Worm (Caenorhabditis elegans) whole organism, L2 larva: ENCODE results near the gene T07D1.3.

Source experiments
- C34F6.9 ChIP-seq: fragments of 150-350 bp; optimal IDR thresholded peaks from 2 replicates; lab custom pipeline; 2014; ENCODE audit warnings: missing biosample characterization, missing genetic modification characterization
- F13H6.1 ChIP-seq: sonication (generic microtip); optimal IDR thresholded peaks from 2 replicates; lab custom pipeline; 2016; ENCODE audit warnings: missing genetic modification characterization, missing compliant biosample characterization
- R02D3.7 ChIP-seq: fragments of 150-350 bp; optimal IDR thresholded peaks from 2 replicates; lab custom pipeline; 2014; ENCODE audit warnings: missing biosample characterization, missing genetic modification characterization
- Y55F3AM.14 ChIP-seq: fragments of 200-800 bp; sonication (Bioruptor generic); optimal IDR thresholded peaks from 2 replicates; lab custom pipeline; 2018; ENCODE audit warnings: mild to moderate bottlenecking, missing genetic modification characterization, missing compliant biosample characterization
- ZK546.5 ChIP-seq: sonication (generic microtip); optimal IDR thresholded peaks from 2 replicates; lab custom pipeline; 2017; ENCODE audit warnings: missing biosample characterization, missing genetic modification characterization
- alr-1 ChIP-seq: fragments of 150-350 bp; optimal IDR thresholded peaks from 2 replicates; lab custom pipeline; 2014; ENCODE audit warnings: missing biosample characterization, missing genetic modification characterization
- aly-2 ChIP-seq: fragments of 150-350 bp; optimal IDR thresholded peaks from 2 replicates; lab custom pipeline; 2014; ENCODE audit warnings: missing biosample characterization, missing genetic modification characterization
- ama-1 ChIP-seq: fragments of 150-350 bp; optimal IDR thresholded peaks from 2 replicates; lab custom pipeline; 2018; ENCODE audit warnings: inconsistent platforms
- ceh-16 ChIP-seq: fragments of 150-350 bp; optimal IDR thresholded peaks from 2 replicates; lab custom pipeline; 2014; ENCODE audit warnings: missing biosample characterization, missing genetic modification characterization
- crh-2 ChIP-seq: sonication (generic microtip); optimal IDR thresholded peaks from 2 replicates; lab custom pipeline; 2017; ENCODE audit warnings: missing biosample characterization, missing genetic modification characterization
- egl-27 ChIP-seq: sonication (generic microtip); optimal IDR thresholded peaks from 3 replicates; lab custom pipeline; 2017; ENCODE audit warnings: missing biosample characterization, missing genetic modification reagents, missing genetic modification characterization
- elt-1 ChIP-seq: fragments of 150-350 bp; optimal IDR thresholded peaks from 2 replicates; lab custom pipeline; 2014; ENCODE audit warnings: missing biosample characterization, missing genetic modification characterization
- elt-3 ChIP-seq: sonication (generic microtip); optimal IDR thresholded peaks from 2 replicates; lab custom pipeline; 2017; ENCODE audit warnings: missing biosample characterization, missing genetic modification characterization
- fos-1 ChIP-seq: fragments of 150-350 bp; optimal IDR thresholded peaks from 2 replicates; lab custom pipeline; 2014; ENCODE audit warnings: missing biosample characterization, missing genetic modification characterization
- gmeb-1 ChIP-seq: fragments of 150-350 bp; optimal IDR thresholded peaks from 2 replicates; lab custom pipeline; 2014; ENCODE audit warnings: missing biosample characterization, missing genetic modification characterization
- lin-11 ChIP-seq: fragments of 150-350 bp; sonication (generic microtip); optimal IDR thresholded peaks from 2 replicates; lab custom pipeline; 2014; ENCODE audit warnings: missing biosample characterization, missing genetic modification characterization, inconsistent platforms, mixed read lengths
- lin-13 ChIP-seq: fragments of 150-350 bp; optimal IDR thresholded peaks from 2 replicates; lab custom pipeline; 2014; ENCODE audit warnings: missing biosample characterization, missing genetic modification reagents, missing genetic modification characterization
- lsy-2 ChIP-seq, 2 experiments: fragments of 150-350 bp in 1 of 2; sonication (generic microtip) in 1 of 2; optimal IDR thresholded peaks; 2 replicates each; lab custom pipeline; 2014 to 2017; ENCODE audit warnings: missing biosample characterization in 2 of 2, missing genetic modification characterization in 2 of 2
- mab-5 ChIP-seq: fragments of 150-350 bp; optimal IDR thresholded peaks from 2 replicates; lab custom pipeline; 2014; ENCODE audit warnings: missing biosample characterization, missing genetic modification characterization
- mbf-1 ChIP-seq: sonication (generic microtip); optimal IDR thresholded peaks from 2 replicates; lab custom pipeline; 2017; ENCODE audit warnings: missing biosample characterization, missing genetic modification characterization
- mdl-1 ChIP-seq, 2 experiments: fragments of 150-350 bp in 1 of 2; sonication (generic microtip) in 1 of 2; optimal IDR thresholded peaks; 2 replicates each; lab custom pipeline; 2017; ENCODE audit warnings: missing biosample characterization in 2 of 2, missing genetic modification characterization in 2 of 2
- nhr-10 ChIP-seq: sonication (generic microtip); optimal IDR thresholded peaks from 2 replicates; lab custom pipeline; 2017; ENCODE audit warnings: missing biosample characterization, missing genetic modification characterization
- nhr-129 ChIP-seq: fragments of 150-350 bp; optimal IDR thresholded peaks from 2 replicates; lab custom pipeline; 2014; ENCODE audit warnings: missing biosample characterization, missing genetic modification characterization
- nhr-21 ChIP-seq: fragments of 150-350 bp; optimal IDR thresholded peaks from 2 replicates; lab custom pipeline; 2014; ENCODE audit warnings: missing biosample characterization, missing genetic modification characterization
- nhr-23 ChIP-seq: fragments of 150-350 bp; optimal IDR thresholded peaks from 2 replicates; lab custom pipeline; 2014; ENCODE audit warnings: missing biosample characterization, missing genetic modification reagents, missing genetic modification characterization
- nhr-25 ChIP-seq: fragments of 150-350 bp; sonication (generic microtip); optimal IDR thresholded peaks from 3 replicates; lab custom pipeline; 2014; ENCODE audit warnings: missing biosample characterization, missing genetic modification characterization
- nhr-6 ChIP-seq: fragments of 150-350 bp; optimal IDR thresholded peaks from 2 replicates; lab custom pipeline; 2014; ENCODE audit warnings: missing biosample characterization, missing genetic modification characterization
- peb-1 ChIP-seq: fragments of 150-350 bp; optimal IDR thresholded peaks from 2 replicates; lab custom pipeline; 2014; ENCODE audit warnings: missing biosample characterization, missing genetic modification characterization
- sem-4 ChIP-seq: fragments of 150-350 bp; optimal IDR thresholded peaks from 2 replicates; lab custom pipeline; 2014; ENCODE audit warnings: missing biosample characterization, missing genetic modification reagents, missing genetic modification characterization
- sma-3 ChIP-seq: sonication (generic microtip); optimal IDR thresholded peaks from 2 replicates; lab custom pipeline; 2016; ENCODE audit warnings: missing genetic modification reagents, missing genetic modification characterization, missing compliant biosample characterization
- sma-9 ChIP-seq, 2 experiments: fragments of 150-350 bp in 1 of 2; sonication (generic microtip) in 1 of 2; optimal IDR thresholded peaks; 2 replicates each; lab custom pipeline; 2014 to 2016; ENCODE audit warnings: missing genetic modification characterization in 2 of 2, mild to moderate bottlenecking in 1 of 2, missing biosample characterization in 1 of 2, missing compliant biosample characterization in 1 of 2, missing genetic modification reagents in 1 of 2, moderate library complexity in 1 of 2
- snpc-4 ChIP-seq: fragments of 150-350 bp; optimal IDR thresholded peaks from 2 replicates; lab custom pipeline; 2014; ENCODE audit warnings: missing biosample characterization, missing genetic modification characterization
- unc-39 ChIP-seq: fragments of 150-350 bp; optimal IDR thresholded peaks from 2 replicates; lab custom pipeline; 2014; ENCODE audit warnings: missing biosample characterization, missing genetic modification characterization
- unc-55 ChIP-seq: fragments of 150-350 bp; sonication (generic microtip); optimal IDR thresholded peaks from 3 replicates; lab custom pipeline; 2014; ENCODE audit warnings: missing biosample characterization, missing genetic modification reagents, missing genetic modification characterization
- unc-62 ChIP-seq: fragments of 150-350 bp; optimal IDR thresholded peaks from 2 replicates; lab custom pipeline; 2014; ENCODE audit warnings: missing biosample characterization, missing genetic modification reagents, missing genetic modification characterization
- ztf-11 ChIP-seq: sonication (generic microtip); optimal IDR thresholded peaks from 2 replicates; lab custom pipeline; 2017; ENCODE audit warnings: missing biosample characterization, missing genetic modification characterization
- ztf-4 ChIP-seq: fragments of 150-350 bp; optimal IDR thresholded peaks from 2 replicates; lab custom pipeline; 2014; ENCODE audit warnings: missing biosample characterization, missing genetic modification characterization

The T07D1.3 gene

ce11 chrX:2403724-2404123 lies 39.5 kb downstream of the T07D1.3 start, which contains the start of gene C43H6.4:
Gene C43H6.4 (plus strand): TSS chrX:2404024.
- TF ChIP-seq mbf-1 (tag; lab: Kevin White, UChicago) (no peak), gmeb-1 (tag; lab: Kevin White, UChicago) (no peak), lin-11 (tag; lab: Kevin White, UChicago) (no peak)
- TF ChIP-seq, all 48 proteins: peak for 0

- no peak for TF ChIP-seq ama-1
- TF ChIP-seq gmeb-1 (tag; lab: Kevin White, UChicago) = peak; percentile 38
- no peak for TF ChIP-seq aly-2 (tag; lab: Kevin White, UChicago)
- peak; percentile 86 for TF ChIP-seq F13H6.1
- TF ChIP-seq sma-3 = peak; percentile 26
- peak; percentile 35 for TF ChIP-seq unc-55 (GFP tag; lab: Kevin White, UChicago)
- TF ChIP-seq Y55F3AM.14 = no peak
- TF ChIP-seq ztf-11 (tag; lab: Kevin White, UChicago) = no peak
- no peak for TF ChIP-seq mbf-1 (tag; lab: Kevin White, UChicago)
- TF ChIP-seq nhr-6 (tag; lab: Kevin White, UChicago) = peak; percentile 38
- TF ChIP-seq ztf-4 (tag; lab: Kevin White, UChicago) = no peak
- TF ChIP-seq ceh-16 (tag; lab: Kevin White, UChicago) = no peak
- peak; percentile 77 for TF ChIP-seq sma-9 (GFP tag; optimal IDR thresholded peaks at IDR 0.05; lab: Kevin White, UChicago)
- no peak for TF ChIP-seq sma-9 (tag; optimal IDR thresholded peaks at IDR 0.05; lab: Kevin White, UChicago)
- no peak for TF ChIP-seq snpc-4 (tag; lab: Kevin White, UChicago)
- no peak for TF ChIP-seq crh-2 (tag; lab: Kevin White, UChicago)
- TF ChIP-seq egl-27 (tag; lab: Kevin White, UChicago) = peak; percentile 28
- no peak for TF ChIP-seq elt-1
- TF ChIP-seq lin-13 (GFP tag; lab: Kevin White, UChicago) = no peak
- TF ChIP-seq peb-1 (tag; lab: Kevin White, UChicago) = no peak
- no peak for TF ChIP-seq R02D3.7 (tag; lab: Kevin White, UChicago)
- TF ChIP-seq nhr-21 (tag; lab: Kevin White, UChicago) = no peak
- peak in 1 of 2 experiments; percentile 24 for TF ChIP-seq mdl-1 (tag; optimal IDR thresholded peaks at IDR 0.05; lab: Kevin White, UChicago)
- no peak for TF ChIP-seq unc-62 (GFP tag; lab: Kevin White, UChicago)
- no peak for TF ChIP-seq alr-1 (tag; lab: Kevin White, UChicago)
- TF ChIP-seq ZK546.5 (tag; lab: Kevin White, UChicago) = no peak
- TF ChIP-seq C34F6.9 (tag; lab: Kevin White, UChicago) = peak; percentile 49
- TF ChIP-seq lsy-2 (tag; optimal IDR thresholded peaks at IDR 0.05; lab: Kevin White, UChicago) = peak in 1 of 2 experiments; percentile 58
- TF ChIP-seq nhr-10 (tag; lab: Kevin White, UChicago) = no peak
- TF ChIP-seq nhr-129 = peak; percentile 65
- TF ChIP-seq unc-39 (tag; lab: Kevin White, UChicago) = no peak
- TF ChIP-seq sem-4 (tag; lab: Kevin White, UChicago) = peak; percentile 22
- TF ChIP-seq mab-5 (tag; lab: Kevin White, UChicago) = peak; percentile 15
- TF ChIP-seq elt-3 = no peak
- TF ChIP-seq nhr-25 (tag; lab: Kevin White, UChicago) = peak; percentile 2
- TF ChIP-seq fos-1 (tag; lab: Kevin White, UChicago) = peak; percentile 86
- TF ChIP-seq nhr-23 (tag; lab: Kevin White, UChicago) = no peak
- peak; percentile 56 for TF ChIP-seq lin-11 (tag; lab: Kevin White, UChicago)
Observed at ce11 chrX:2401883-2402282, 41.3 kb downstream of the T07D1.3 start, which contains the start of gene dhhc-9. Gene dhhc-9 (minus strand): TSS chrX:2402036.

DNA sequence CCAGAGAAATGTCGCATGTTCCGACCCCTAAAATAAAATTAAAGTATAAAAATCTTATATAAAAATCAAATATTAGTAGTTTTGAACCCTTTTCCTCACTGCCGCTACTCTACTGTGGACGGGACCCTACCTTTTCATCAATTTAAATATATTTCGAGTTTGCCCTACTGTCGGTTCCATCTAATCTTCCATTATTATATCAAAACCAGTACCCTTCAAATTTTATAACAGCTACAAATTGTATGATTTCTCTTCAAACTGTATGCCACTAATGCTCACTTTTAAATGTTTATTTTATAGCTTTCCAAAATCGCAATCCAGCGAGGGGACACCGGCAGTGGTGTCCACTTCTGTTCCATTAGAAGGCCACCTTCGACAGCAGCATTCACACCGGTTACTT lies 48.2 kb downstream of the T07D1.3 start, which contains the start of gene C43H6.6:
TSS of gene C43H6.6 (plus strand) at position 301 of the 400 bp plus-strand sequence.
- TF ChIP-seq unc-55 (GFP tag; lab: Kevin White, UChicago) (no peak), unc-39 (tag; lab: Kevin White, UChicago) (no peak), elt-1 (no peak), ZK546.5 (tag; lab: Kevin White, UChicago) (no peak), C34F6.9 (tag; lab: Kevin White, UChicago) (no peak), gmeb-1 (tag; lab: Kevin White, UChicago) (no peak), nhr-10 (tag; lab: Kevin White, UChicago) (no peak)
